Fruit fly (Drosophila melanogaster) whole organism, embryonic: ENCODE measurements around the gene endos.

Experiments used
- CG1024 ChIP-seq: fragments of 200-800 bp; sonication (Bioruptor generic); IDR thresholded peaks from 2 replicates; pipeline ENCODE4 v1.3.6; 2022; ENCODE audit warnings: missing biosample characterization, missing genetic modification characterization
- CG10543 ChIP-seq: fragments of 200-800 bp; sonication (Bioruptor generic); optimal IDR thresholded peaks from 3 replicates; lab custom pipeline; 2017; ENCODE audit warnings: missing biosample characterization, mild to moderate bottlenecking, missing genetic modification characterization, moderate library complexity
- CG12155 ChIP-seq: fragments of 200-800 bp; sonication (Bioruptor generic); optimal IDR thresholded peaks from 3 replicates; lab custom pipeline; 2016; ENCODE audit warnings: missing biosample characterization, missing genetic modification characterization
- CG12236 ChIP-seq: fragments of 200-800 bp; sonication (Bioruptor generic); optimal IDR thresholded peaks from 2 replicates; lab custom pipeline; 2016; ENCODE audit warnings: missing biosample characterization, missing genetic modification characterization
- CG12769 ChIP-seq: fragments of 200-800 bp; sonication (Bioruptor generic); optimal IDR thresholded peaks from 2 replicates; lab custom pipeline; 2019; ENCODE audit warnings: missing biosample characterization, mild to moderate bottlenecking, missing genetic modification characterization, moderate library complexity
- CG13296 ChIP-seq: fragments of 200-800 bp; sonication (Bioruptor generic); optimal IDR thresholded peaks from 3 replicates; lab custom pipeline; 2018; ENCODE audit warnings: missing biosample characterization, mild to moderate bottlenecking, missing genetic modification characterization
- CG13775 ChIP-seq: fragments of 200-800 bp; sonication (Bioruptor generic); optimal IDR thresholded peaks from 3 replicates; lab custom pipeline; 2017; ENCODE audit warnings: missing biosample characterization, mild to moderate bottlenecking, missing genetic modification characterization
- CG1529 ChIP-seq: fragments of 200-800 bp; sonication (Bioruptor generic); optimal IDR thresholded peaks from 3 replicates; lab custom pipeline; 2018; ENCODE audit warnings: missing biosample characterization, missing genetic modification characterization
- CG15601 ChIP-seq: fragments of 200-800 bp; sonication (Bioruptor generic); optimal IDR thresholded peaks from 3 replicates; lab custom pipeline; 2019; ENCODE audit warnings: missing biosample characterization, mild to moderate bottlenecking, missing genetic modification characterization, moderate library complexity
- CG18011 ChIP-seq: fragments of 200-800 bp; sonication (Bioruptor generic); optimal IDR thresholded peaks from 2 replicates; lab custom pipeline; 2017; ENCODE audit warnings: missing biosample characterization, missing genetic modification characterization, mild to moderate bottlenecking, moderate library complexity, missing genotype
- CG2120 ChIP-seq: fragments of 200-800 bp; sonication (Bioruptor generic); optimal IDR thresholded peaks from 3 replicates; lab custom pipeline; 2016; ENCODE audit warnings: missing biosample characterization, missing genetic modification characterization
- CG3281 ChIP-seq: fragments of 200-800 bp; sonication (Bioruptor generic); optimal IDR thresholded peaks from 3 replicates; lab custom pipeline; 2017; ENCODE audit warnings: missing biosample characterization, mild to moderate bottlenecking, missing genetic modification characterization
- CG34376 ChIP-seq: fragments of 200-800 bp; sonication (Bioruptor generic); optimal IDR thresholded peaks from 2 replicates; lab custom pipeline; 2018; ENCODE audit warnings: missing biosample characterization, mild to moderate bottlenecking, missing genetic modification characterization
- CG4282 ChIP-seq: fragments of 200-800 bp; sonication (Bioruptor generic); optimal IDR thresholded peaks from 2 replicates; lab custom pipeline; 2016; ENCODE audit warnings: missing biosample characterization, missing genetic modification characterization
- CG6791 ChIP-seq: fragments of 200-800 bp; sonication (Bioruptor generic); IDR thresholded peaks from 3 replicates; pipeline ENCODE4 v1.3.6; 2022; ENCODE audit warnings: missing biosample characterization, missing genetic modification characterization; ENCODE audit not compliant: partially characterized antibody
- CG8478 ChIP-seq: fragments of >200 bp; optimal IDR thresholded peaks from 2 replicates; lab custom pipeline; 2018
- CG8944 ChIP-seq: fragments of 200-800 bp; sonication (Bioruptor generic); optimal IDR thresholded peaks from 3 replicates; lab custom pipeline; 2016; ENCODE audit warnings: missing biosample characterization, missing genetic modification characterization
- CG9797 ChIP-seq: fragments of 200-800 bp; sonication (Bioruptor generic); optimal IDR thresholded peaks from 3 replicates; lab custom pipeline; 2018; ENCODE audit warnings: missing biosample characterization, mild to moderate bottlenecking, missing genetic modification characterization
- Dip2 ChIP-seq: fragments of 200-800 bp; sonication (Bioruptor generic); IDR thresholded peaks from 2 replicates; pipeline ENCODE4 v1.3.6; 2022; ENCODE audit warnings: missing biosample characterization, missing genetic modification characterization
- Dll ChIP-seq: fragments of 200-800 bp; sonication (Bioruptor generic); IDR thresholded peaks from 4 replicates; pipeline ENCODE4 v1.3.6; 2022; ENCODE audit warnings: missing biosample characterization, missing genetic modification characterization; ENCODE audit not compliant: partially characterized antibody
- Doc3 ChIP-seq: fragments of 200-800 bp; sonication (Bioruptor generic); IDR thresholded peaks from 3 replicates; pipeline ENCODE4 v1.3.6; 2022; ENCODE audit warnings: missing biosample characterization, missing genetic modification characterization; ENCODE audit not compliant: partially characterized antibody
- E2f1 ChIP-seq: fragments of 200-800 bp; sonication (Bioruptor generic); IDR thresholded peaks from 2 replicates; pipeline ENCODE4 v1.3.6; 2022; ENCODE audit warnings: missing biosample characterization, missing genetic modification characterization
- Ets97D ChIP-seq: fragments of 200-800 bp; sonication (Bioruptor generic); optimal IDR thresholded peaks from 3 replicates; lab custom pipeline; 2016; ENCODE audit warnings: missing biosample characterization, missing genetic modification characterization
- H2.0 ChIP-seq: fragments of 200-800 bp; sonication (Bioruptor generic); IDR thresholded peaks from 2 replicates; pipeline ENCODE4 v1.3.6; 2022; ENCODE audit warnings: missing biosample characterization, missing genetic modification characterization
- HHEX ChIP-seq: fragments of 200-800 bp; sonication (Bioruptor generic); optimal IDR thresholded peaks from 3 replicates; lab custom pipeline; 2017; ENCODE audit warnings: missing biosample characterization, mild to moderate bottlenecking, missing genetic modification characterization, missing genetic modification reagents
- Hr51 ChIP-seq, 2 experiments: fragments of 200-800 bp; sonication (Bioruptor generic); optimal IDR thresholded peaks; 2 replicates in 1 of 2; 3 replicates in 1 of 2; lab custom pipeline; 2016 to 2018; ENCODE audit warnings: missing biosample characterization in 2 of 2, missing genetic modification characterization in 2 of 2, mild to moderate bottlenecking in 1 of 2, moderate library complexity in 1 of 2
- Lim3 ChIP-seq: fragments of 200-800 bp; sonication (Bioruptor generic); IDR thresholded peaks from 2 replicates; pipeline ENCODE4 v1.3.6; 2022; ENCODE audit warnings: missing biosample characterization, missing genetic modification characterization
- MTF-1 ChIP-seq: fragments of 200-800 bp; sonication (Bioruptor generic); optimal IDR thresholded peaks from 2 replicates; lab custom pipeline; 2018; ENCODE audit warnings: missing biosample characterization, mild to moderate bottlenecking, missing genetic modification characterization, borderline replicate concordance
- NK7.1 ChIP-seq: fragments of 200-800 bp; sonication (Bioruptor generic); optimal IDR thresholded peaks from 3 replicates; lab custom pipeline; 2016; ENCODE audit warnings: missing biosample characterization, missing genetic modification characterization
- Side ChIP-seq: fragments of 200-800 bp; sonication (Bioruptor generic); optimal IDR thresholded peaks from 2 replicates; lab custom pipeline; 2016; ENCODE audit warnings: missing biosample characterization, missing genetic modification characterization
- Sin3A ChIP-seq: fragments of >200 bp; optimal IDR thresholded peaks from 2 replicates; lab custom pipeline; 2018
- Sox100B ChIP-seq: fragments of 200-800 bp; sonication (Bioruptor generic); optimal IDR thresholded peaks from 3 replicates; lab custom pipeline; 2018; ENCODE audit warnings: missing biosample characterization, mild to moderate bottlenecking, missing genetic modification characterization
- Ssrp ChIP-seq: fragments of 200-800 bp; sonication (Bioruptor generic); optimal IDR thresholded peaks from 2 replicates; lab custom pipeline; 2018; ENCODE audit warnings: missing biosample characterization, mild to moderate bottlenecking, missing genetic modification characterization, moderate library complexity
- TFAM ChIP-seq: fragments of 200-800 bp; sonication (Bioruptor generic); optimal IDR thresholded peaks from 2 replicates; lab custom pipeline; 2017; ENCODE audit warnings: missing biosample characterization, missing genetic modification characterization, inconsistent platforms
- ab ChIP-seq: fragments of 200-800 bp; sonication (Bioruptor generic); optimal IDR thresholded peaks from 2 replicates; lab custom pipeline; 2016; ENCODE audit warnings: missing biosample characterization, missing genetic modification characterization
- bab2 ChIP-seq: fragments of 200-800 bp; sonication (Bioruptor generic); optimal IDR thresholded peaks from 2 replicates; lab custom pipeline; 2016; ENCODE audit warnings: missing biosample characterization, missing genetic modification characterization
- br ChIP-seq: fragments of >200 bp; optimal IDR thresholded peaks from 2 replicates; lab custom pipeline; 2017
- bsh ChIP-seq, 2 experiments: fragments of 200-800 bp; sonication (Bioruptor generic); optimal IDR thresholded peaks; 2 replicates each; lab custom pipeline; 2017 to 2018; ENCODE audit warnings: mild to moderate bottlenecking in 2 of 2, missing biosample characterization in 2 of 2, missing genetic modification characterization in 2 of 2, moderate library complexity in 1 of 2
- chif ChIP-seq, 2 experiments: fragments of 200-800 bp; sonication (Bioruptor generic); optimal IDR thresholded peaks; 3 replicates each; lab custom pipeline; 2016; ENCODE audit warnings: missing biosample characterization in 2 of 2, missing genetic modification characterization in 2 of 2
- danr ChIP-seq: fragments of 200-800 bp; sonication (Bioruptor generic); IDR thresholded peaks from 2 replicates; pipeline ENCODE4 v1.3.6; 2022; ENCODE audit warnings: missing biosample characterization, missing genetic modification characterization
- esg ChIP-seq: fragments of 200-800 bp; sonication (Bioruptor generic); conservative IDR thresholded peaks from 2 replicates; pipeline ENCODE4 v1.3.6; 2022; ENCODE audit warnings: missing biosample characterization, missing genetic modification characterization
- gsb-n ChIP-seq: fragments of 200-800 bp; sonication (Bioruptor generic); optimal IDR thresholded peaks from 3 replicates; lab custom pipeline; 2018; ENCODE audit warnings: missing biosample characterization, mild to moderate bottlenecking, missing genetic modification characterization
- h ChIP-seq: fragments of >200 bp; optimal IDR thresholded peaks from 2 replicates; lab custom pipeline; 2017
- klu ChIP-seq: fragments of 200-800 bp; sonication (Bioruptor generic); IDR thresholded peaks from 2 replicates; pipeline ENCODE4 v1.3.6; 2022; ENCODE audit warnings: missing biosample characterization, missing genetic modification characterization
- knrl ChIP-seq: fragments of 200-800 bp; sonication (Bioruptor generic); IDR thresholded peaks from 3 replicates; pipeline ENCODE4 v1.3.6; 2022; ENCODE audit warnings: missing biosample characterization, missing genetic modification characterization; ENCODE audit not compliant: partially characterized antibody
- oc ChIP-seq: fragments of 200-800 bp; sonication (Bioruptor generic); optimal IDR thresholded peaks from 2 replicates; lab custom pipeline; 2018; ENCODE audit warnings: missing biosample characterization, mild to moderate bottlenecking, missing genetic modification characterization, moderate library complexity
- slbo ChIP-seq: fragments of 200-800 bp; sonication (Bioruptor generic); IDR thresholded peaks from 2 replicates; pipeline ENCODE4 v1.3.6; 2022; ENCODE audit warnings: missing biosample characterization, missing genetic modification characterization
- slou ChIP-seq: fragments of 200-800 bp; sonication (Bioruptor generic); optimal IDR thresholded peaks from 3 replicates; lab custom pipeline; 2016; ENCODE audit warnings: missing biosample characterization, missing genetic modification characterization
- so ChIP-seq: fragments of 200-800 bp; sonication (Bioruptor generic); IDR thresholded peaks from 3 replicates; pipeline ENCODE4 v1.3.6; 2022; ENCODE audit warnings: missing biosample characterization, missing genetic modification characterization
- tio ChIP-seq: fragments of 200-800 bp; sonication (Bioruptor generic); optimal IDR thresholded peaks from 2 replicates; lab custom pipeline; 2017; ENCODE audit warnings: missing biosample characterization, missing genetic modification characterization, inconsistent platforms
- unc-4 ChIP-seq: fragments of 200-800 bp; sonication (Bioruptor generic); IDR thresholded peaks from 2 replicates; pipeline ENCODE4 v1.3.6; 2022; ENCODE audit warnings: missing biosample characterization, missing genetic modification characterization; ENCODE audit not compliant: partially characterized antibody

endos gene

DNA sequence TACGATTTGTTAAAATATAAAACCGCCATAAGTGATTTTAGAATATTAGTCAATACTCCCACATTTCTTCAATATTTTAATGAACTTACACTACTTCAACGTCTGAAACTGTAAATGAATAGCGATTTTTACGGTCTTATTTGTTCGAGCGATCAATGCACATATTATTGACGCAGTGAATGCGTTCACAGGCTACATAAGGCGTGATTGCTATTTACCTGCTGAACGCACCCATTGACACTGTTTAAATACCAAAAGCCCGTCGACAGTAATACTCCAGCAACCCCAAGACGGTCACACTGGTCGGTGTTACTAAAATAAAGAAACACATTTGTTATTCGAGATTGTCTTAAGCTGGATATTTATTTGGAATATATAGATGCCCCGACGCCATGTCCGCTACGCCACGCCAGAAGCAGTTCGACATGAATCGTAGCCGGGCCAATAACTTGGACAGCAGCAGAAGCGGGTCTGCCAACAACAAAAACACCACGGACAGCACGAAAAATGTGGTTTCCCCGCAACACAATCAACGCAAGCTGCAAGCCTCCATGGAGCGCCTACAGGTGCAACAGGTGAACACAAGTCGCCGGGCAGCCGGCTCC is 19.5 kb upstream of the endos start, which contains the start of gene CG6833 (continued):
- TF ChIP-seq MTF-1 (GFP tag; lab: Kevin White, UChicago) (peak; percentile 61), br (lab: Kevin White, UChicago) (no peak), CG12236 (GFP tag; lab: Kevin White, UChicago) (peak; percentile 44), Dll (GFP tag; lab: Robert Waterston, UW) (0 out of 4 replicates have a peak, but pooled peaks have one; percentile 31), CG10543 (GFP tag; lab: Kevin White, UChicago) (peak; percentile 43), CG2120 (GFP tag; lab: Kevin White, UChicago) (peak; percentile 83), CG1024 (GFP tag; lab: Robert Waterston, UW) (no peak; the same call in 1 of the 2 replicates), slou (GFP tag; lab: Kevin White, UChicago) (peak; percentile 27), CG1529 (GFP tag; lab: Kevin White, UChicago) (no peak), CG13775 (GFP tag; lab: Kevin White, UChicago) (peak; percentile 59), Hr51 (GFP tag; optimal IDR thresholded peaks at IDR 0.05; lab: Kevin White, UChicago) (peak; percentile 32 to 57), CG8944 (GFP tag; lab: Kevin White, UChicago) (peak; percentile 78), Lim3 (GFP tag; lab: Robert Waterston, UW) (no peak), CG12769 (tag; lab: Kevin White, UChicago) (no peak), knrl (GFP tag; lab: Robert Waterston, UW) (no peak), CG6791 (GFP tag; lab: Robert Waterston, UW) (no peak), CG9797 (GFP tag; lab: Kevin White, UChicago) (peak; percentile 87), so (GFP tag; lab: Robert Waterston, UW) (peak; percentile 71; the same call in 1 of the 3 replicates), h (lab: Kevin White, UChicago) (no peak), CG12155 (GFP tag; lab: Kevin White, UChicago) (peak; percentile 61), klu (peak; percentile 43; the same call in 1 of the 2 replicates), E2f1 (GFP tag; lab: Robert Waterston, UW) (peak; percentile 74), gsb-n (tag; lab: Kevin White, UChicago) (no peak), bsh (GFP tag; optimal IDR thresholded peaks at IDR 0.05; lab: Kevin White, UChicago) (peak in 1 of 2 experiments; percentile 48), CG34376 (peak; percentile 5), slbo (peak; percentile 94), oc (tag; lab: Kevin White, UChicago) (no peak), Doc3 (GFP tag; lab: Robert Waterston, UW) (no peak), Ssrp (tag; lab: Kevin White, UChicago) (peak; percentile 29), Sin3A (lab: Kevin White, UChicago) (peak; percentile 48), Ets97D (GFP tag; lab: Kevin White, UChicago) (peak; percentile 64), Dip2 (GFP tag; lab: Robert Waterston, UW) (no peak), ab (GFP tag; lab: Kevin White, UChicago) (peak; percentile 38), CG18011 (no peak), bab2 (GFP tag; lab: Kevin White, UChicago) (peak; percentile 63), CG3281 (peak; percentile 62), CG15601 (tag; lab: Kevin White, UChicago) (peak; percentile 24), CG8478 (lab: Kevin White, UChicago) (no peak), tio (no peak), CG13296 (GFP tag; lab: Kevin White, UChicago) (peak; percentile 41), danr (GFP tag; lab: Robert Waterston, UW) (peak; percentile 60), NK7.1 (GFP tag; lab: Kevin White, UChicago) (peak; percentile 78), unc-4 (GFP tag; lab: Robert Waterston, UW) (no peak), TFAM (no peak), Side (GFP tag; lab: Kevin White, UChicago) (peak; percentile 74), esg (peak; percentile 62; the same call in 1 of the 2 replicates), H2.0 (peak; percentile 81), Sox100B (GFP tag; lab: Kevin White, UChicago) (no peak), HHEX (GFP tag; lab: Kevin White, UChicago) (peak; percentile 50), CG4282 (GFP tag; lab: Kevin White, UChicago) (no peak), chif (GFP tag; optimal IDR thresholded peaks at IDR 0.05; lab: Kevin White, UChicago) (peak; percentile 60 to 72)
